Worm (Caenorhabditis elegans): ENCODE results near the gene sams-3.

DNA sequence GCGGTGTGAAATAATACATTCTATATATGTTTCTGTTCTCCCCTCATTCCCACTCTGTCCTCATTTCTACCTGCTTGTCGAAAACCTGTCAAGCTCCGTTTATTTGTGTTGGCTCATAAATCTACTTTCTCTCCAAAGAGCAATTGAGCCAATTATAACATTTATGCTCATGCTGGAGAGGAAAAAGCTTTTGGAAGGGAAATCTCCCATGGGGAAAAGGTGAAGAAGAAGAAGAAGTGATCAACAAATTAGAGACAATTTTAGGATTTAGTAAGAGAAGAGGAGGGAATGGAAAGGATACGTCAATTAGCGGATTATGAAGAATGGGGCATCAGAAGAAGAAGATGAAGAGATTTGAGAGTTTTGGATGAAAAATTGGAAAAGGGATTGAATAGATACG, 38.7 kb upstream of the sams-3 start:
- TF ChIP-seq K11D2.4 (GFP tag; IDR thresholded peaks at IDR 0.05): no peak
- TF ChIP-seq nhr-90 (tag; optimal IDR thresholded peaks at IDR 0.05): no peak
- no peak for TF ChIP-seq madf-6 (GFP tag; IDR thresholded peaks at IDR 0.05)
- no peak for TF ChIP-seq nhr-27 (tag; optimal IDR thresholded peaks at IDR 0.05)
- no peak for TF ChIP-seq tbx-9 (tag; optimal IDR thresholded peaks at IDR 0.05; ENCODE audit: borderline replicate concordance)
- TF ChIP-seq lin-26 (GFP tag; IDR thresholded peaks at IDR 0.05): no peak
- no peak for TF ChIP-seq zfh-2 (GFP tag; conservative IDR thresholded peaks at IDR 0.05)
- TF ChIP-seq ama-1 (optimal IDR thresholded peaks at IDR 0.05): no peak
- no peak for TF ChIP-seq ama-1 (GFP tag; optimal IDR thresholded peaks at IDR 0.05)
- no peak for TF ChIP-seq aptf-2 (GFP tag; conservative IDR thresholded peaks at IDR 0.05)
- TF ChIP-seq mcd-1 (GFP tag; IDR thresholded peaks at IDR 0.05): no peak

Data from whole organism, young adult.